Fruit fly (Drosophila melanogaster) whole organism, wandering third instar larva: ENCODE results near the gene CG2120.

Source experiments
- CrebA ChIP-seq: fragments of 200-800 bp; sonication (Bioruptor generic); optimal IDR thresholded peaks from 2 replicates; lab custom pipeline; 2016; ENCODE audit warnings: missing biosample characterization, mild to moderate bottlenecking, missing genetic modification characterization, borderline replicate concordance
- Hr78 ChIP-seq: fragments of >200 bp; optimal IDR thresholded peaks from 2 replicates; lab custom pipeline; 2017; ENCODE audit warnings: missing biosample characterization, missing genetic modification characterization
- Mio ChIP-seq: sonication (Bioruptor generic); optimal IDR thresholded peaks from 2 replicates; lab custom pipeline; 2016; ENCODE audit warnings: missing biosample characterization, missing genetic modification characterization
- Myc ChIP-seq: fragments of >200 bp; optimal IDR thresholded peaks from 2 replicates; lab custom pipeline; 2017
- Vsx2 ChIP-seq: fragments of 200-300, 225-300 bp; sonication (Bioruptor generic); optimal IDR thresholded peaks from 2 replicates; lab custom pipeline; 2018; ENCODE audit warnings: missing biosample characterization, missing genetic modification characterization; ENCODE audit not compliant: partially characterized antibody
- br ChIP-seq: fragments of 200-800 bp; sonication (Bioruptor generic); optimal IDR thresholded peaks from 2 replicates; lab custom pipeline; 2016; ENCODE audit warnings: missing biosample characterization, missing genetic modification characterization
- brk ChIP-seq: fragments of 200-800 bp; sonication (Bioruptor generic); optimal IDR thresholded peaks from 2 replicates; lab custom pipeline; 2016; ENCODE audit warnings: missing biosample characterization, mild to moderate bottlenecking, missing genetic modification characterization
- dmrt93B ChIP-seq: fragments of 200-800 bp; sonication (Bioruptor generic); optimal IDR thresholded peaks from 2 replicates; lab custom pipeline; 2018; ENCODE audit warnings: missing biosample characterization, mild to moderate bottlenecking, missing genetic modification characterization
- fru ChIP-seq: fragments of 200-800 bp; sonication (Bioruptor generic); optimal IDR thresholded peaks from 3 replicates; lab custom pipeline; 2016; ENCODE audit warnings: missing biosample characterization, mild to moderate bottlenecking, missing genetic modification characterization
- lola ChIP-seq: fragments of >200 bp; optimal IDR thresholded peaks from 2 replicates; lab custom pipeline; 2017; ENCODE audit warnings: missing biosample characterization, missing genetic modification characterization
- sv ChIP-seq: fragments of 200-800 bp; sonication (Bioruptor generic); optimal IDR thresholded peaks from 3 replicates; lab custom pipeline; 2016; ENCODE audit warnings: missing biosample characterization, missing genetic modification characterization

DNA sequence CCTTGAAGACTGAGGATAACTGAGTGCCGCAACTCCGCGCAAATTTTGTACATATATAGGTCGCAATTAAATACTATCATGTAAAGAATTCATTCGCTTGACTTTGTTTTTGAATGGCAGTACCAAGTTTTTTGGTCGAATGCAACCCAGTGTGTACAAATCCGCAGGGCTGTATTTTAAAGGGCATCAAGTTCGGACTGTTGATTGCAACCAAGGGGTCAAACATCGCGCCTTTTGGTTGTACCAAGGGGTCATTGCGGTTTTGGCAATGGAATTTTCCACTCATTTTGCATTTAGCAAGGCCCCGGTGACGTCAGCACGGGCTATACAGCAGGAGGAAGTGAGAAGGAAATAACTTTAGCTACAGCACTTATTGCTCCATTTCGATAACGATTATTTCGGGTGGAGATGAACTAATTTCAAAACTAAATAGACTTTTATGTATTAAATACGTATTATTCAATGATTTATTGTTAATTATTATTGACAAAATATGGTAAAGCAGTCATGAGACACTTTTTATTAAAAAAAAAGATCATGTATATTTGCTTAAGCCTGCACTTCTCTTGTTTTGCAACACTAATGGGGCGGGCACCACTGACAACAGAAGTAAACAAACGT lies 3.8 kb upstream of the CG2120 start, which contains the start of gene CG10958:
- TF ChIP-seq Mio (GFP tag; lab: Kevin White, UChicago) (no peak), Vsx2 (GFP tag; lab: Kevin White, UChicago) (no peak), fru (GFP tag; lab: Kevin White, UChicago) (peak; percentile 65), CrebA (GFP tag; lab: Kevin White, UChicago) (no peak), br (GFP tag; lab: Kevin White, UChicago) (peak; percentile 60), Myc (lab: Kevin White, UChicago) (peak; percentile 23), lola (no peak), Hr78 (GFP tag; lab: Kevin White, UChicago) (no peak), dmrt93B (GFP tag; lab: Kevin White, UChicago) (no peak), brk (no peak), sv (GFP tag; lab: Kevin White, UChicago) (no peak)
